Worm (Caenorhabditis elegans) whole organism, late embryonic: ENCODE measurements around the gene ZK637.12.

Experiments used
- ceh-2 ChIP-seq: sonication (generic microtip); optimal IDR thresholded peaks from 2 replicates; lab custom pipeline; 2016; ENCODE audit warnings: missing genotype, missing genetic modification characterization, missing compliant biosample characterization
- fkh-10 ChIP-seq: fragments of 150-350 bp; optimal IDR thresholded peaks from 2 replicates; lab custom pipeline; 2014; ENCODE audit warnings: missing biosample characterization, missing genetic modification reagents, missing genetic modification characterization
- hlh-30 ChIP-seq: sonication (generic microtip); optimal IDR thresholded peaks from 2 replicates; lab custom pipeline; 2017; ENCODE audit warnings: antibody characterized with exemption, missing genetic modification characterization, missing compliant biosample characterization; ENCODE audit not compliant: insufficient read depth
- hlh-6 ChIP-seq: sonication (generic microtip); optimal IDR thresholded peaks from 2 replicates; lab custom pipeline; 2016; ENCODE audit warnings: missing genotype, missing genetic modification characterization, missing compliant biosample characterization
- hlh-8 ChIP-seq: sonication (generic microtip); optimal IDR thresholded peaks from 2 replicates; lab custom pipeline; 2016; ENCODE audit warnings: missing genotype, missing genetic modification characterization, missing compliant biosample characterization
- lim-6 ChIP-seq: sonication (generic microtip); optimal IDR thresholded peaks from 2 replicates; lab custom pipeline; 2016; ENCODE audit warnings: missing genetic modification characterization, missing compliant biosample characterization
- npax-4 ChIP-seq: sonication (generic microtip); optimal IDR thresholded peaks from 2 replicates; lab custom pipeline; 2016; ENCODE audit warnings: missing genetic modification characterization, missing compliant biosample characterization
- pqm-1 ChIP-seq: sonication (generic microtip); optimal IDR thresholded peaks from 2 replicates; lab custom pipeline; 2016; ENCODE audit warnings: missing genetic modification characterization, missing compliant biosample characterization
- ztf-16 ChIP-seq: sonication (generic microtip); optimal IDR thresholded peaks from 2 replicates; lab custom pipeline; 2017; ENCODE audit warnings: missing genetic modification characterization, missing compliant biosample characterization

DNA sequence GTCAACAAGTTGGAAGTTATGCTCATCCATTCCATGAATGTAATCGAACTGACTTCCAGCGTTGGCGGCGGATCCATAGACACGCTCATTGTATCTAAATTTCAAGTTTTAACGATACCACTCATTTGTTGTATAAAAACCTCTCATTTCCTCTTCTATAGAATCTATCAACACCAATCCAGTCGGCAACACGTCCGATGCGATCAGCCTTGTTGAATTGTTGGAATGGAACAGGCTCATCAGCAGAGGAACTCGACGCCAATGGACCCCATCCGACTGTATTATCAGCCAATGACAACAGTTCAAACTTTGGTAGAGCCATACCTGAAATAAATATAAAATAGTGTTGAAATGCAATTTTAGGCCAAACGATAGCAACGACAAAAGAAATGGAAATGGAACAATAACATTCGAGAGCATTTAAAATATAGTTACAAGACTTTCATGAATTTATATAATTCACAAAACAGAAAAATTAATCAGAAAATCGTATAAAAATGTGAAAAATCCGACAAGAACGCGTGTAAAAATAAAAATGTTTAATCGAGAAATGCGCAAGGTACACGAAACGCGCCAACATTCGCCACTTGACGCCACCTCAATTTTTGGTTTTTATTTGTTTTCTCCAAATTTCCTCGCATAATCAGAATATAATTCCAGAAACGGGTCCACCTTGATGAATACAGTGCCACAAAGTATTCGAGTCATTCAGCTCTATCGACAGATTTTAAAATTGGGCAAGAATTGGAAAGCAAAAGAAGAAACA, 47.4 kb downstream of the ZK637.12 start, which contains the start of the genes eif-3.D and R08D7.4:
- no peak for TF ChIP-seq hlh-8 (tag; lab: Kevin White, UChicago)
- no peak for TF ChIP-seq pqm-1 (tag; lab: Kevin White, UChicago)
- no peak for TF ChIP-seq hlh-6
- TF ChIP-seq fkh-10 (GFP tag; lab: Kevin White, UChicago): no peak
- no peak for TF ChIP-seq ztf-16 (tag; lab: Kevin White, UChicago)
- TF ChIP-seq ceh-2 (tag; lab: Kevin White, UChicago): peak; percentile 36
- TF ChIP-seq lim-6 (tag; lab: Kevin White, UChicago): no peak
- TF ChIP-seq npax-4: no peak
- no peak for TF ChIP-seq hlh-30 (tag; lab: Kevin White, UChicago)
